Fruit fly (Drosophila melanogaster): ENCODE data around the gene Proc-R.

Gene Proc-R

DNA sequence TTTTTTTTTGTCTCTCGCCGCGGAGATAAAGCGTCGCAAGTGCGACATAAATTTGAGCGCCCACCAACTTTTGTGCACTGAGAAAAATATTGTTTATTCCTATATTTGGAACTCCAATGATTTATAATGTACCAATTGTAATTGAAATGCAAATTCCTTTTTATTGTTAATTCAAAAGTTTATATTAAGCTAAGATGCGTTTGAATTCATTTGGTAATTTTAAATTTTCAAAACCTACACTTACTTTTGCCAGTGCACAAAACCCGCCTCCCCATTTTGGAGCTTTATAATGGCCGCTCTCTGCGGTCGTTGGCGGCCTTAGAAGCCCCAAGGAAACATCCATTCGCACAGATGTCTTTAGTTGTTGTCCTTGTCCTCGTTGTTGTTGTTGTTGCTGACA lies 54.6 kb downstream of the Proc-R start (continued):
- TF ChIP-seq CG17359 (tag; optimal IDR thresholded peaks at IDR 0.05), result peak; percentile 39
- peak; percentile 13 for TF ChIP-seq Oli (tag; optimal IDR thresholded peaks at IDR 0.05)
- no peak for TF ChIP-seq Sin3A (optimal IDR thresholded peaks at IDR 0.05)
- TF ChIP-seq CG9437 (GFP tag; optimal IDR thresholded peaks at IDR 0.05), result peak; percentile 22
- peak; percentile 27 for TF ChIP-seq tap (tag; optimal IDR thresholded peaks at IDR 0.05)
- TF ChIP-seq gem (tag; optimal IDR thresholded peaks at IDR 0.05), result peak; percentile 60
- TF ChIP-seq tgo (GFP tag; IDR thresholded peaks at IDR 0.05), result peak; percentile 30; the same call in 2 of the 3 replicates
- peak; percentile 35 for TF ChIP-seq phol (tag; optimal IDR thresholded peaks at IDR 0.05)
- TF ChIP-seq fd96Cb (tag; optimal IDR thresholded peaks at IDR 0.05), result peak; percentile 11
- TF ChIP-seq Rfx (GFP tag; IDR thresholded peaks at IDR 0.05), result peak; percentile 48
- no peak for TF ChIP-seq slou (GFP tag; optimal IDR thresholded peaks at IDR 0.05)
- TF ChIP-seq dmrt99B (tag; optimal IDR thresholded peaks at IDR 0.05), result peak; percentile 38
- TF ChIP-seq slbo (GFP tag; IDR thresholded peaks at IDR 0.05), result peak; percentile 46
- peak; percentile 26 for TF ChIP-seq CG9817 (tag; optimal IDR thresholded peaks at IDR 0.05)
- peak; percentile 48; the same call in 1 of the 2 replicates for TF ChIP-seq lmd (GFP tag; IDR thresholded peaks at IDR 0.05)
- TF ChIP-seq CG9727 (GFP tag; optimal IDR thresholded peaks at IDR 0.05), result peak; percentile 13
- TF ChIP-seq Ptx1 (GFP tag; IDR thresholded peaks at IDR 0.05), result peak; percentile 56; the same call in 1 of the 2 replicates
- TF ChIP-seq HLH4C (GFP tag; IDR thresholded peaks at IDR 0.05; ENCODE audit: partially characterized antibody), result no peak
- peak; percentile 67 for TF ChIP-seq sens (GFP tag)
- TF ChIP-seq Hr51 (GFP tag; optimal IDR thresholded peaks at IDR 0.05), result peak in 1 of 2 experiments; percentile 50
- TF ChIP-seq az2 (GFP tag; optimal IDR thresholded peaks at IDR 0.05), result no peak
- peak; percentile 30; the same call in 1 of the 3 replicates for TF ChIP-seq Aef1 (GFP tag; IDR thresholded peaks at IDR 0.05)
- TF ChIP-seq CG7556 (GFP tag; optimal IDR thresholded peaks at IDR 0.05), result peak; percentile 46
- TF ChIP-seq sisA (GFP tag; IDR thresholded peaks at IDR 0.05), result 0 out of 2 replicates have a peak, but pooled peaks have one; percentile 18
- 0 out of 2 replicates have a peak, but pooled peaks have one; percentile 11 for TF ChIP-seq CG4730 (GFP tag; IDR thresholded peaks at IDR 0.05)
- TF ChIP-seq grn (GFP tag; optimal IDR thresholded peaks at IDR 0.05), result no peak
- TF ChIP-seq CG13296 (GFP tag; optimal IDR thresholded peaks at IDR 0.05), result peak; percentile 38
- no peak for TF ChIP-seq fu2 (GFP tag; optimal IDR thresholded peaks at IDR 0.05)
- TF ChIP-seq Dfd (GFP tag; optimal IDR thresholded peaks at IDR 0.05), result no peak
- no peak for TF ChIP-seq zen2 (GFP tag; IDR thresholded peaks at IDR 0.05; ENCODE audit: partially characterized antibody)

DNA sequence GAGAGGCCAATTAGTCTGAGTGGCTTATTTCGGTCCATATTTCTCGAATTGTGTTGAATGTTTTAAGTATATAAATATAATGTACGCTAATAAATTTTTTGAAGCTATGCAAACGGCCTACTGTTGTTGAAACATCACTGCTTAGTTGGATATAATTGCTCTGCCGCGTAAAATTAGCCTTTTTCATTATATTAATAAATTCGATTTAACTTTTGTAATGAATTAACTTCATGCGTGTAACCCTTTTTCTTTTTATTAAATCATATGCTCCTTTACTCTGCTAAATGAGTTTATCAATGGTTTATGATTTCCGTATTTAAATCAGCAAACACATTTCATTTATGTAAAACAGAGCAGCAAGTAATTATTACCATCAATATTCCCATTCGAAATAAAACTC lies 62.3 kb downstream of the Proc-R start, which contains the start of gene CG15472:
TSS of gene CG15472 (minus strand) at position 101 of the 400 bp plus-strand sequence.
- TF ChIP-seq HHEX (GFP tag; optimal IDR thresholded peaks at IDR 0.05) (no peak), mirr (GFP tag; optimal IDR thresholded peaks at IDR 0.05) (no peak), rib (GFP tag; IDR thresholded peaks at IDR 0.05) (no peak), CG1603 (tag; optimal IDR thresholded peaks at IDR 0.05) (no peak), twi (tag; optimal IDR thresholded peaks at IDR 0.05) (no peak), CG4730 (GFP tag; IDR thresholded peaks at IDR 0.05) (no peak), grn (GFP tag; optimal IDR thresholded peaks at IDR 0.05) (no peak), CG33557 (GFP tag; optimal IDR thresholded peaks at IDR 0.05) (no peak), CG7963 (GFP tag; IDR thresholded peaks at IDR 0.05; ENCODE audit: partially characterized antibody) (no peak)

DNA sequence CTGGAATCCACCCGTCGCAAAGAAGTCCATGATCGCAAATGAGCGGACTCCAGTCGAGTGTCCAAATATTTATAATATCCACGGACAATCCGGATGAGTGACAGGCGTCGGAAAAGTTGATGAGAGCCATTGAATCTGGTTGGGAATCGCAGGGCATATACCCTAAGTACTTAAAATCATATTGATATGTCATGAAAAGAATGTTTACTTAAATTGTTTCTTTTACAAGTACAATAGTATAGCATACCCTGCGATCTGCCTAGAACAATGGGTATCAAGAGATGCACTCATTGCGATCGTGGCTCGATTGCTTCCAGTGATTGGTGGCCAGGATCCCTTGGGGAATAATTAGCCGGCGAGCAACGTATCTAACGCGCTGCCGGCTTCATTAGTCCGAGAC lies 63.8 kb downstream of the Proc-R start, which contains the start of gene Klf15:
TSS of gene Klf15 (minus strand) at position 101 of the 400 bp plus-strand sequence.
- TF ChIP-seq al (GFP tag; IDR thresholded peaks at IDR 0.05) (no peak), CG11695 (GFP tag; IDR thresholded peaks at IDR 0.05) (no peak), NfI (GFP tag; optimal IDR thresholded peaks at IDR 0.05) (no peak), ftz-f1 (GFP tag; optimal IDR thresholded peaks at IDR 0.05) (no peak), CG6765 (GFP tag; optimal IDR thresholded peaks at IDR 0.05) (no peak), CG10274 (GFP tag; optimal IDR thresholded peaks at IDR 0.05) (no peak), knrl (GFP tag; IDR thresholded peaks at IDR 0.05; ENCODE audit: partially characterized antibody) (no peak)

Data from whole organism, embryonic.